Worm (Caenorhabditis elegans): ENCODE results near the gene str-182.

DNA sequence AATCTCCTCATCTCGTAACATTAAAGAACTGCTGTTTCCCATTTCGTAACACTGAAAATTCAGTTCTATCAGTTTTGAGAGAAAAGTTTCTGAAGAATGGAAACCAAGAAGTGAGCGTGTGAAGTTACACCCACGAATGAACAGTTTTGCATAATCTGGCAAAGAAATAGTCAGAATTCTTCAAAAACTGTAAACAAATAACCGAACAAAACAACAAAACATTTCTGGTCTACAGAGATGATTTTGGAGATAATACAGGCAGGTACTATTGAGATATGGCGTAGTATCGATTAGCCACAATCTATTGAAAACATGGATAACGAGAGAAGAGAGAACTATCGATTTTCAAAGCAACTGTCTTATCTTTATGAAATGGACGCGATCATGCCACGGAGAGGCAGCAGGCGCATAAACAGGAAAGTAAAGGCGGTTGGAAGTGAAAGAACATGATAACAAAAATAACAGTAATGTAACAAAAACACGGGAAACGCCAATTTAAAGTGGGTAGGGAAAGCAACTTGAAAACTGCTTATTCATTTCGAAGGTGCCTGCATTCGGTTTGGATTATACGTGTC lies 29.7 kb downstream of the str-182 start, which contains the start of gene chpf-1:
- no peak for TF ChIP-seq tbx-2 (tag; optimal IDR thresholded peaks at IDR 0.05)
- TF ChIP-seq elt-3 (tag; optimal IDR thresholded peaks at IDR 0.05) = peak in 1 of 3 experiments; percentile 14
- TF ChIP-seq lin-39 (tag; optimal IDR thresholded peaks at IDR 0.05) = no peak
